Worm (Caenorhabditis elegans) whole organism, mixed stage, embryonic: ENCODE data around the gene R12B2.8.

Experiments used
- M03D4.4 ChIP-seq: sonication (generic microtip); optimal IDR thresholded peaks from 2 replicates; lab custom pipeline; 2017; ENCODE audit warnings: mild to moderate bottlenecking, missing genetic modification characterization, missing compliant biosample characterization
- bed-3 ChIP-seq: fragments of 200-800 bp; sonication (Bioruptor generic); optimal IDR thresholded peaks from 3 replicates; lab custom pipeline; 2018; ENCODE audit warnings: mild to moderate bottlenecking, missing genetic modification characterization, moderate library complexity, missing compliant biosample characterization
- blmp-1 ChIP-seq: fragments of 150-350 bp; optimal IDR thresholded peaks from 2 replicates; lab custom pipeline; 2014; ENCODE audit warnings: missing biosample characterization, missing genetic modification characterization
- ceh-39 ChIP-seq: fragments of 150-350 bp; optimal IDR thresholded peaks from 2 replicates; lab custom pipeline; 2014; ENCODE audit warnings: missing biosample characterization, missing genetic modification characterization
- ceh-43 ChIP-seq: fragments of 200-800 bp; sonication (Bioruptor generic); optimal IDR thresholded peaks from 2 replicates; lab custom pipeline; 2018; ENCODE audit warnings: mild to moderate bottlenecking, missing genetic modification characterization, moderate library complexity, missing compliant biosample characterization
- ces-1 ChIP-seq: fragments of 150-350 bp; optimal IDR thresholded peaks from 2 replicates; lab custom pipeline; 2014; ENCODE audit warnings: missing biosample characterization, missing genetic modification reagents, missing genetic modification characterization
- cnd-1 ChIP-seq: fragments of 200-800 bp; sonication (Bioruptor generic); optimal IDR thresholded peaks from 2 replicates; lab custom pipeline; 2018; ENCODE audit warnings: mild to moderate bottlenecking, missing genetic modification characterization, missing compliant biosample characterization
- drap-1 ChIP-seq: fragments of 200-800 bp; sonication (Bioruptor generic); optimal IDR thresholded peaks from 3 replicates; lab custom pipeline; 2018; ENCODE audit warnings: mild to moderate bottlenecking, missing genetic modification characterization, missing compliant biosample characterization
- elt-3 ChIP-seq: fragments of 150-350 bp; optimal IDR thresholded peaks from 2 replicates; lab custom pipeline; 2014; ENCODE audit warnings: missing biosample characterization, missing genetic modification characterization
- hlh-1 ChIP-seq: fragments of 150-350 bp; optimal IDR thresholded peaks from 2 replicates; lab custom pipeline; 2014; ENCODE audit warnings: missing biosample characterization, missing genetic modification reagents, missing genetic modification characterization
- lin-13 ChIP-seq: fragments of 150-350 bp; optimal IDR thresholded peaks from 2 replicates; lab custom pipeline; 2014; ENCODE audit warnings: missing biosample characterization, missing genetic modification characterization
- lsy-2 ChIP-seq: fragments of 150-350 bp; optimal IDR thresholded peaks from 2 replicates; lab custom pipeline; 2014; ENCODE audit warnings: missing biosample characterization, missing genetic modification characterization
- mep-1 ChIP-seq: fragments of 150-350 bp; optimal IDR thresholded peaks from 2 replicates; lab custom pipeline; 2017; ENCODE audit warnings: missing biosample characterization, missing genetic modification reagents, missing genetic modification characterization, inconsistent platforms
- nhr-12 ChIP-seq: fragments of 150-350 bp; optimal IDR thresholded peaks from 2 replicates; lab custom pipeline; 2014; ENCODE audit warnings: missing biosample characterization, missing genetic modification characterization
- nhr-2 ChIP-seq: fragments of 150-350 bp; optimal IDR thresholded peaks from 2 replicates; lab custom pipeline; 2014; ENCODE audit warnings: missing biosample characterization, missing genetic modification characterization
- nhr-237 ChIP-seq: fragments of 150-350 bp; optimal IDR thresholded peaks from 2 replicates; lab custom pipeline; 2014; ENCODE audit warnings: missing biosample characterization, missing genetic modification characterization
- nhr-28 ChIP-seq: fragments of 150-350 bp; optimal IDR thresholded peaks from 2 replicates; lab custom pipeline; 2014; ENCODE audit warnings: missing biosample characterization, missing genetic modification characterization
- nhr-76 ChIP-seq: sonication (generic microtip); optimal IDR thresholded peaks from 2 replicates; lab custom pipeline; 2017; ENCODE audit warnings: missing biosample characterization, missing genetic modification characterization
- pha-4 ChIP-seq: fragments of 150-350 bp; optimal IDR thresholded peaks from 2 replicates; lab custom pipeline; 2018; ENCODE audit warnings: missing biosample characterization, missing genetic modification reagents, missing genetic modification characterization
- sem-2 ChIP-seq: fragments of 200-800 bp; sonication (Bioruptor generic); optimal IDR thresholded peaks from 2 replicates; lab custom pipeline; 2018; ENCODE audit warnings: mild to moderate bottlenecking, missing genetic modification characterization, missing compliant biosample characterization
- snpc-4 ChIP-seq: fragments of 150-350 bp; optimal IDR thresholded peaks from 2 replicates; lab custom pipeline; 2014; ENCODE audit warnings: missing biosample characterization, missing genetic modification characterization
- sptf-1 ChIP-seq: sonication (generic microtip); optimal IDR thresholded peaks from 2 replicates; lab custom pipeline; 2017; ENCODE audit warnings: mild to moderate bottlenecking, missing genetic modification characterization, moderate library complexity, missing compliant biosample characterization
- tbx-8 ChIP-seq: fragments of 200-800 bp; sonication (Bioruptor generic); optimal IDR thresholded peaks from 2 replicates; lab custom pipeline; 2018; ENCODE audit warnings: mild to moderate bottlenecking, missing genetic modification characterization, moderate library complexity, missing compliant biosample characterization
- unc-62 ChIP-seq: fragments of 150-350 bp; optimal IDR thresholded peaks from 2 replicates; lab custom pipeline; 2014; ENCODE audit warnings: missing biosample characterization, missing genetic modification reagents, missing genetic modification characterization
- zip-8 ChIP-seq: fragments of 150-350 bp; optimal IDR thresholded peaks from 2 replicates; lab custom pipeline; 2014; ENCODE audit warnings: missing biosample characterization, missing genetic modification characterization
- ztf-11 ChIP-seq: fragments of 150-350 bp; optimal IDR thresholded peaks from 2 replicates; lab custom pipeline; 2014; ENCODE audit warnings: missing biosample characterization, missing genetic modification characterization

R12B2.8 gene

ce11 chrIII:5822816-5823215 lies 901 bp upstream of the R12B2.8 start:
- TF ChIP-seq ces-1 (peak; percentile 58), ceh-43 (GFP tag; lab: Kevin White, UChicago) (no peak)

DNA sequence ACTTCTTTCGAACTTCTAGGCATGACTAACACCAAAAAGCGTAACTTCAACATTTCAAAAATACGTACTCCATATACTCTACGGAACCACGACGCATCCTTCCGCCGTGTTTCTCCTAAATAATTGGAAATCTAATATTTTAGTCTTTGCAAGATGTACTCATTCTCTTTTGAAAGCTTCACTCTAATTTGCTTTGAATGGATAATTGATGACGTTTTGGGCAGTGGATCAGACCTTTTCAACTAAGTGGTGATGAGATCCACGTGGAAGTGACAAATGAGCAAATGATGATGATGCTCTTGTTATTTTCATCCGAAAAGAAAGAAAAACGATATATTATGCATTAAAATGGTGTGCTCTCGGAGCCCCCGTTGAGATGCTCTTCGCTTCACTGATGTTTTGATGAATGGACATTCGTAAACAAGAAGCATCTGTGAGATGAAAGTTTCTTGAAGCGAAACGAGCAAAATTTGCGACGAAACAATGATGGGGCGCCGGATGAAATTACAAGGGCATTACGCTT lies 794 bp downstream of the R12B2.8 start:
- TF ChIP-seq sem-2 (GFP tag; lab: Kevin White, UChicago) (no peak), unc-62 (peak; percentile 15)

ce11 chrIII:5826895-5827437 lies 3.2 kb downstream of the R12B2.8 start:
- TF ChIP-seq ces-1 (peak; percentile 88), ceh-39 (no peak)

DNA sequence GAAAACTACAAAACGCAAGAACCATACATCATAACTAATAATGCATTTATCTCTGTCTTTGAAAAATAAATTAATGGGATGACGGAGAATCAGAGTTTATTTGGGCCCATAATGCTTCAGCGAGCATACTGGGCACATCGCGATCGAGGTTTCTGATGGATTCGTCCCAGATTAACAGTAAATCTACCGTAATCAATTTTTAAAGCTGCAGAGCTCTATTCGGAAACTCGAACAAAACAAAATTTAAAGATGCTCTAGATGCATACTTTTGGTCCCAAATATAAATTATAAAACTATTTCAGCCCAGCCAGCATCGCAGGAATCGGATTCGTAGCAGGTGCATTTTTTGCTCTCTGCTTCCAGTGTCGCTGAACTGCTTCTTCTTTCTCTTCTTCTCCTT lies 4.3 kb downstream of the R12B2.8 start:
- no peak for TF ChIP-seq cnd-1
- no peak for TF ChIP-seq lsy-2 (tag; lab: Kevin White, UChicago)
- no peak for TF ChIP-seq M03D4.4 (tag; lab: Kevin White, UChicago)
- TF ChIP-seq nhr-12 (tag; lab: Kevin White, UChicago), result no peak
- no peak for TF ChIP-seq tbx-8 (GFP tag; lab: Kevin White, UChicago)
- no peak for TF ChIP-seq ces-1
- TF ChIP-seq sptf-1 (tag; lab: Kevin White, UChicago), result no peak
- no peak for TF ChIP-seq mep-1 (tag; lab: Kevin White, UChicago)
- no peak for TF ChIP-seq sem-2 (GFP tag; lab: Kevin White, UChicago)
- TF ChIP-seq elt-3, result no peak
- TF ChIP-seq bed-3, result no peak
- no peak for TF ChIP-seq lin-13 (tag; lab: Kevin White, UChicago)
- TF ChIP-seq nhr-237 (tag; lab: Kevin White, UChicago), result no peak
- TF ChIP-seq ztf-11 (tag; lab: Kevin White, UChicago), result no peak
- no peak for TF ChIP-seq blmp-1 (tag; lab: Kevin White, UChicago)
- no peak for TF ChIP-seq ceh-39
- no peak for TF ChIP-seq zip-8
- no peak for TF ChIP-seq ceh-43 (GFP tag; lab: Kevin White, UChicago)
- TF ChIP-seq, all 35 proteins: peak for 0

DNA sequence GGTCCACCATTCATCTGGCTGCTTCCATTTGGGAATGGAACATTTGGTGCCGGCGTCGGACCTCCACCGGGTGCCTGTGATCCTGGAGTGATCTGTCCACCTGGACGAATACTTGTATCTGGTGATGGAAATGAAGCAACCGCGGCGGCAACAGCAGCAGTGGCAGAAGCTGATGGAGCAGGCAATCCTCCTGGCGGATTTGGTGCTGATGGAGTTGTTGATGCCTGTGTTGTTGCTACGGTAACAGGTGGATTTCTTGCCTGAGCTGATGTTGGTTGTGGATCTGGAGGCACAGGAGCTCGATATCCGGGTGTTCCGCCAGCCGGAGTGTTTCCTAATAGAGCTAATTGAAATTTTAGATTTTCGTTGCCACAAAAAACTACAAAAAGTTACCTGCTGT lies 8.7 kb downstream of the R12B2.8 start:
- TF ChIP-seq nhr-12 (tag; lab: Kevin White, UChicago) (no peak), mep-1 (tag; lab: Kevin White, UChicago) (no peak)
- TF ChIP-seq, all 35 proteins: peak for 0

DNA sequence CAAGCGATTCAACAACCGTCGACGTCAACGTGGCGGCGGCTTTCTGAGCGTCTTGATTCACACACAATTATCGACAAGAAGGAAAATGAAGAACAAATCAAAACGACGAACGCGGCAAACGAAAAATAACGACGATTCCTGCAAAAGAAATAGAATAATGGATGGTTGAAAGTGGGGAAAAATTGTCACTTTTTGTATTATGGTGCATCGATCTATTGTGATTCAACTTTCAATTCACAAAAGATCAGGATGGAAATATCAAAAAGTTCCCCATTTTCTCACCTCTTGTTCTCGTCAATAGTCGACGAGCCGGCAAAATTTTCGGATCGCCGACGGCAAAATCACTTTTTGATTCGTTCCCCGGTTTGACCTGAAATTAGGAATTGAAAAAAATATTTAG lies 9.7 kb downstream of the R12B2.8 start, which contains the start of the genes R12B2.13 and mdt-15:
Gene R12B2.13 (minus strand): TSS at position 101 of the 400 bp plus-strand sequence.
Gene mdt-15 (minus strand): TSS at position 376 of the 400 bp plus-strand sequence.
- no peak for TF ChIP-seq nhr-76 (tag; lab: Kevin White, UChicago)
- no peak for TF ChIP-seq M03D4.4 (tag; lab: Kevin White, UChicago)
- no peak for TF ChIP-seq nhr-12 (tag; lab: Kevin White, UChicago)
- no peak for TF ChIP-seq ztf-11 (tag; lab: Kevin White, UChicago)
- TF ChIP-seq nhr-2, result no peak
- no peak for TF ChIP-seq ceh-43 (GFP tag; lab: Kevin White, UChicago)
- TF ChIP-seq pha-4 (tag; lab: Kevin White, UChicago), result no peak
- TF ChIP-seq drap-1 (GFP tag; lab: Kevin White, UChicago), result no peak
- TF ChIP-seq elt-3, result no peak
- TF ChIP-seq snpc-4 (tag; lab: Kevin White, UChicago), result no peak
- TF ChIP-seq, all 35 proteins: peak for 0

ce11 chrIII:5834053-5834452 lies 10.3 kb downstream of the R12B2.8 start, which contains the start of gene R12B2.6:
Gene R12B2.6, minus strand, starts transcription at chrIII:5834153.
- TF ChIP-seq elt-3 (no peak), hlh-1 (tag; lab: Kevin White, UChicago) (no peak), unc-62 (no peak), lin-13 (tag; lab: Kevin White, UChicago) (no peak), nhr-76 (tag; lab: Kevin White, UChicago) (no peak), nhr-28 (no peak)

DNA sequence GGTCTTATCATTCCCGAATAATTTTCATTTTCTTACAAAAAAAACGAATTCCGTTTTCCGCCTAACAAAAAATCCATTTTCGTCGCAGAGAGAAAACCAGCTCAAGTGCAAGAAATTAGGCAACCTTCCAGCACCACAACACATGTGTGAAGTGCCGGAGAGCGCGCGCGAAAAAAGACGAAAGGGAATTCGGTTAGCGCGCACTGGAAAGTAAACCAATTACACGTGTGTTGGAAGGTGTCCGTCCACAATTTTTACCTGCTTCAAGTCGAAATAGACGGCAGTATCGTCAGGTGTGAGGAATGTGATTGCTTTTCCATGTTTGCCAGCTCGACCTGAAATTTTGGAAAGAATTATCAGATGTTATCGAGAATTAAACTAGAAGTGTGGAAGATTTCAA lies 10.9 kb downstream of the R12B2.8 start:
- TF ChIP-seq ces-1, result peak; percentile 54
- no peak for TF ChIP-seq nhr-237 (tag; lab: Kevin White, UChicago)
